Worm (Caenorhabditis elegans): ENCODE data around the gene agmo-1.

Gene agmo-1

ce11 chrIII:12746369-12746855 lies 52.0 kb downstream of the agmo-1 start, which contains the start of gene Y111B2A.21:
Gene Y111B2A.21 (plus strand): TSS chrIII:12746419.
- TF ChIP-seq nhr-237 (tag; optimal IDR thresholded peaks at IDR 0.05) (no peak), unc-62 (GFP tag; optimal IDR thresholded peaks at IDR 0.05) (no peak), ztf-11 (tag; optimal IDR thresholded peaks at IDR 0.05) (no peak), ceh-43 (GFP tag; optimal IDR thresholded peaks at IDR 0.05) (no peak), sptf-1 (tag; optimal IDR thresholded peaks at IDR 0.05) (no peak), elt-1 (tag; optimal IDR thresholded peaks at IDR 0.05; ENCODE audit: borderline replicate concordance, insufficient read depth) (no peak), elt-3 (tag; optimal IDR thresholded peaks at IDR 0.05) (no peak), drap-1 (GFP tag; optimal IDR thresholded peaks at IDR 0.05) (no peak), lin-32 (GFP tag; optimal IDR thresholded peaks at IDR 0.05) (no peak), bed-3 (GFP tag; optimal IDR thresholded peaks at IDR 0.05) (no peak), ceh-83 (GFP tag; optimal IDR thresholded peaks at IDR 0.05) (no peak), nhr-12 (tag; optimal IDR thresholded peaks at IDR 0.05) (no peak), cnd-1 (tag; optimal IDR thresholded peaks at IDR 0.05) (no peak)

DNA sequence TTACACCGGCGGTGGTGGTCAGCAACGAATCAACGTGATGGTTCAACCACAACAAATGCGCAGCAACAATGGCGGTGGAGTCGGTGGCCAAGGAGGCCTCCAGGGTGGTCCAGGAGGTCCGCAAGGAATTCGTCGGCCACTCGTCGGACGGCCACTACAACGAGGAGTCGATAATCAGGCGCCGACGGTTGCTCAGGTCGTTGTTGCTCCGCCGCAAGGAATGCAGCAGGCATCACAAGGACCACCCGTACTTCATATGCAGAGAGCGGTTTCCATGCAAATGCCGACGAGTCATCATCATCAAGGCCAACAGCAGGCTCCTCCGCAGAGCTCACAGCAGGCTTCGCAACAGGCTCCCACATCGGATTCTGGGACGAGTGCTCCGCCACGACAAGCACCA lies 54.9 kb downstream of the agmo-1 start:
- TF ChIP-seq drap-1 (GFP tag; optimal IDR thresholded peaks at IDR 0.05), result no peak
- TF ChIP-seq ceh-43 (GFP tag; optimal IDR thresholded peaks at IDR 0.05), result no peak
- no peak for TF ChIP-seq ces-1 (GFP tag; optimal IDR thresholded peaks at IDR 0.05)
- no peak for TF ChIP-seq mep-1 (tag; optimal IDR thresholded peaks at IDR 0.05)
- no peak for TF ChIP-seq ceh-83 (GFP tag; optimal IDR thresholded peaks at IDR 0.05)
- TF ChIP-seq sptf-1 (tag; optimal IDR thresholded peaks at IDR 0.05), result no peak
- TF ChIP-seq nhr-28 (tag; optimal IDR thresholded peaks at IDR 0.05), result no peak
- no peak for TF ChIP-seq mls-2 (tag; optimal IDR thresholded peaks at IDR 0.05)
- TF ChIP-seq lin-32 (GFP tag; optimal IDR thresholded peaks at IDR 0.05), result no peak
- TF ChIP-seq snpc-4 (tag; optimal IDR thresholded peaks at IDR 0.05), result no peak
- no peak for TF ChIP-seq zip-8 (tag; optimal IDR thresholded peaks at IDR 0.05)
- no peak for TF ChIP-seq unc-120 (tag; optimal IDR thresholded peaks at IDR 0.05; ENCODE audit: poor library complexity, severe bottlenecking)
- no peak for TF ChIP-seq ham-2 (GFP tag; optimal IDR thresholded peaks at IDR 0.05)
- no peak for TF ChIP-seq flh-1 (GFP tag; optimal IDR thresholded peaks at IDR 0.05)
- TF ChIP-seq nhr-76 (tag; optimal IDR thresholded peaks at IDR 0.05), result no peak
- no peak for TF ChIP-seq unc-62 (GFP tag; optimal IDR thresholded peaks at IDR 0.05)
- no peak for TF ChIP-seq mab-5 (tag; optimal IDR thresholded peaks at IDR 0.05)
